Fruit fly (Drosophila melanogaster): ENCODE results near the gene Hipk.

- TF ChIP-seq Hr39 (optimal IDR thresholded peaks at IDR 0.05) (no peak), Dek (tag; optimal IDR thresholded peaks at IDR 0.05) (no peak), E2f1 (GFP tag; IDR thresholded peaks at IDR 0.05) (no peak), CG15696 (tag; optimal IDR thresholded peaks at IDR 0.05) (no peak), oc (tag; optimal IDR thresholded peaks at IDR 0.05) (no peak), pan (optimal IDR thresholded peaks at IDR 0.05) (no peak), pan (GFP tag; optimal IDR thresholded peaks at IDR 0.05 in 1 of 2, IDR thresholded peaks at IDR 0.05 in 1 of 2) (no peak), br (optimal IDR thresholded peaks at IDR 0.05) (no peak), CG6175 (GFP tag; IDR thresholded peaks at IDR 0.05) (no peak), wdn (GFP tag; IDR thresholded peaks at IDR 0.05) (no peak), Scr (GFP tag; IDR thresholded peaks at IDR 0.05; ENCODE audit: partially characterized antibody) (no peak), tin (GFP tag; optimal IDR thresholded peaks at IDR 0.05) (no peak), CG11696 (GFP tag; IDR thresholded peaks at IDR 0.05) (no peak)
These were observed 29.2 kb upstream of the Hipk start for dm6 chr3L:513656-514055.

Data from whole organism, embryonic.